Fruit fly (Drosophila melanogaster) whole organism, wandering third instar larva: ENCODE data around the gene ppk22.

Experiments used
- Dfd ChIP-seq: fragments of >200 bp; optimal IDR thresholded peaks from 2 replicates; lab custom pipeline; 2017; ENCODE audit warnings: missing biosample characterization, missing genetic modification characterization
- Hr78 ChIP-seq: fragments of >200 bp; optimal IDR thresholded peaks from 2 replicates; lab custom pipeline; 2017; ENCODE audit warnings: missing biosample characterization, missing genetic modification characterization
- Jra ChIP-seq: sonication (Bioruptor generic); optimal IDR thresholded peaks from 2 replicates; lab custom pipeline; 2016; ENCODE audit warnings: missing biosample characterization, missing genetic modification characterization
- Myc ChIP-seq: fragments of >200 bp; optimal IDR thresholded peaks from 2 replicates; lab custom pipeline; 2017
- dmrt93B ChIP-seq: fragments of 200-800 bp; sonication (Bioruptor generic); optimal IDR thresholded peaks from 2 replicates; lab custom pipeline; 2018; ENCODE audit warnings: missing biosample characterization, mild to moderate bottlenecking, missing genetic modification characterization
- fru ChIP-seq: fragments of 200-800 bp; sonication (Bioruptor generic); optimal IDR thresholded peaks from 3 replicates; lab custom pipeline; 2016; ENCODE audit warnings: missing biosample characterization, mild to moderate bottlenecking, missing genetic modification characterization
- h ChIP-seq: fragments of 200-800 bp; sonication (Bioruptor generic); optimal IDR thresholded peaks from 3 replicates; lab custom pipeline; 2016; ENCODE audit warnings: missing biosample characterization, mild to moderate bottlenecking, missing genetic modification characterization
- lola ChIP-seq: fragments of >200 bp; optimal IDR thresholded peaks from 2 replicates; lab custom pipeline; 2017; ENCODE audit warnings: missing biosample characterization, missing genetic modification characterization
- pan ChIP-seq: fragments of >200 bp; optimal IDR thresholded peaks from 2 replicates; lab custom pipeline; 2017
- psq ChIP-seq: fragments of 200-800 bp; sonication (Bioruptor generic); optimal IDR thresholded peaks from 3 replicates; lab custom pipeline; 2017; ENCODE audit warnings: missing biosample characterization, mild to moderate bottlenecking, missing genetic modification characterization, moderate library complexity
- sv ChIP-seq: fragments of 200-800 bp; sonication (Bioruptor generic); optimal IDR thresholded peaks from 3 replicates; lab custom pipeline; 2016; ENCODE audit warnings: missing biosample characterization, missing genetic modification characterization
- usp ChIP-seq: fragments of >200 bp; optimal IDR thresholded peaks from 2 replicates; lab custom pipeline; 2017; ENCODE audit warnings: missing biosample characterization, missing genetic modification characterization
- woc ChIP-seq: sonication (Bioruptor generic); optimal IDR thresholded peaks from 2 replicates; lab custom pipeline; 2016; ENCODE audit warnings: missing biosample characterization, mild to moderate bottlenecking, missing genetic modification characterization

DNA sequence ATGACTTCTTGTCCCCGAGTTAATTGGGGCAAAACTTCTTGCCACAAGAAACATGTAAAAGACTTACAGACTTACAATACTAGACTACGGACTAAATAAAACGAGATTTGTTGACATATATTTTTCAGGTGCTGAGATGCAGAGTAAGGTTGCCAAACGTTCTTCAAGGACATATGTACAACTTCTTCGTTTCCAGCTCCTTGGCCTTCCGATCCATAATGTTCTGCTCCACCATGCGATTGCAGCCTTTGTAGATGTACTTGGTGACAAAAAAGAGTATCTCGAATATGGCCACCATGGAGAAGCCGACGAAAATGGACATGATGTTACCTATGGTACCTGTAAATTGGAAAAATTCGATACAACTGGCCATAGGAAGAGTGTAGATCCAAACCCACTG is 2.1 kb downstream of the ppk22 start, which contains the start of gene CAH4:
- TF ChIP-seq h (GFP tag; lab: Kevin White, UChicago) (no peak), dmrt93B (GFP tag; lab: Kevin White, UChicago) (no peak), fru (no peak), Hr78 (GFP tag; lab: Kevin White, UChicago) (no peak), woc (GFP tag; lab: Kevin White, UChicago) (no peak), Jra (GFP tag; lab: Kevin White, UChicago) (no peak), psq (GFP tag; lab: Kevin White, UChicago) (no peak), usp (GFP tag; lab: Kevin White, UChicago) (no peak), Myc (no peak), Dfd (GFP tag; lab: Kevin White, UChicago) (no peak), lola (GFP tag; lab: Kevin White, UChicago) (no peak), pan (no peak), sv (GFP tag; lab: Kevin White, UChicago) (no peak)
